Worm (Caenorhabditis elegans) whole organism, L1 larva: ENCODE results near the gene arp-11.

Experiments
- aha-1 ChIP-seq: fragments of 150-350 bp; optimal IDR thresholded peaks from 2 replicates; lab custom pipeline; 2014; ENCODE audit warnings: missing biosample characterization, missing genetic modification characterization
- ama-1 ChIP-seq: fragments of 150-350 bp; optimal IDR thresholded peaks from 2 replicates; lab custom pipeline; 2014
- dpl-1 ChIP-seq, 3 experiments: fragments of 150-350 bp in 2 of 3; sonication (generic microtip) in 1 of 3; optimal IDR thresholded peaks; 2 replicates each; lab custom pipeline; 2014 to 2017; ENCODE audit warnings: missing biosample characterization in 3 of 3, missing genetic modification characterization in 3 of 3, missing genetic modification reagents in 3 of 3
- efl-1 ChIP-seq, 4 experiments: fragments of 150-350 bp; optimal IDR thresholded peaks in 3 of 4; peaks in 1 of 4; 1 replicate in 1 of 4; 2 replicates in 3 of 4; lab custom pipeline; 2014; ENCODE audit warnings: missing biosample characterization in 2 of 4, missing genetic modification characterization in 2 of 4, missing genetic modification reagents in 2 of 4
- fkh-10 ChIP-seq: sonication (generic microtip); optimal IDR thresholded peaks from 2 replicates; lab custom pipeline; 2017; ENCODE audit warnings: missing biosample characterization, missing genetic modification reagents, missing genetic modification characterization
- grh-1 ChIP-seq: fragments of 200-800 bp; sonication (Bioruptor generic); IDR thresholded peaks from 2 replicates; pipeline ENCODE4 v1.3.6; 2022; ENCODE audit warnings: missing genetic modification reagents, missing genetic modification characterization, missing compliant biosample characterization
- nhr-47 ChIP-seq: sonication (generic microtip); optimal IDR thresholded peaks from 2 replicates; lab custom pipeline; 2016; ENCODE audit warnings: mild to moderate bottlenecking, missing genetic modification characterization, moderate library complexity, missing compliant biosample characterization
- pqm-1 ChIP-seq: sonication (generic microtip); optimal IDR thresholded peaks from 3 replicates; lab custom pipeline; 2017; ENCODE audit warnings: missing biosample characterization, missing genetic modification characterization

DNA sequence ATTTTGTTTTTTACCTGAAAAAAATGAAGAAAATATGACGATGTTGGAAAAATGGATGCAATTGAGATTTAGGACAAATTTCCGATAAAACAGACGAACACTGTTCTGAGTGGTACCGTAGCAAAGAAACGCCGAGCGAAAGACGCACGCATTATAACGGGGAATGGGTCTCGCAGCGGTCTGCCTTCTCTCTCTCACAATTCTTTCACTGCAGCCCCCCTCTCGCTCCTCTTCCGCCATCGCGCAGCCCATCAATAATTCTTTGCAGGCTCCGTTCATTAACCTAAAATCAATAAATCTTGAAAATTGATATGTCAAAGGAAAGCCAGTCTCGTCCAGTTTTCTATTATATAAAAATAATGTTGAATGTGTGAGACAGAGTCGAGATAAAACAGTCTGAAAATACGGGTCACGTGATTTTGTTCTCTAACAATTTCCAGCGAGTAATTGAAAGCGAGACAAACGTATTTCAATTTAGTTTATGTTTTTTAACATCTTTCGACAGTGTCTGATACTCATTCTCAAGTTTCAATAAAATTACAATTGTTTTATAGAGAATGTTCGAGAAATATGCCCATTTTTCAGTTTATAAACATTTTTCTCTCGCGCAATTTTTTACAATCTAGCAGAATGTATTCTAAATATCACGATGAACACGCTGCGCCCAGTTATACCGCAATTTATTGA lies 7.5 kb upstream of the arp-11 start:
- peak in 1 of 2 experiments; percentile 32 for TF ChIP-seq efl-1 (optimal IDR thresholded peaks at IDR 0.05; lab: Kevin White, UChicago)
- peak; percentile 9 to 92 for TF ChIP-seq efl-1 (GFP tag; optimal IDR thresholded peaks at IDR 0.05 in 1 of 2; lab: Kevin White, UChicago)
- no peak for TF ChIP-seq dpl-1 (GFP tag; optimal IDR thresholded peaks at IDR 0.05; lab: Kevin White, UChicago)
- TF ChIP-seq grh-1 (GFP tag; lab: Robert Waterston, UW) = no peak
- no peak for TF ChIP-seq pqm-1 (tag; lab: Kevin White, UChicago)
- no peak for TF ChIP-seq ama-1
- TF ChIP-seq aha-1 = no peak
- TF ChIP-seq fkh-10 (GFP tag; lab: Kevin White, UChicago) = no peak
- TF ChIP-seq nhr-47 (tag; lab: Kevin White, UChicago) = peak; percentile 34
